Fruit fly (Drosophila melanogaster): ENCODE data around the gene betaTub97EF.

betaTub97EF gene

DNA sequence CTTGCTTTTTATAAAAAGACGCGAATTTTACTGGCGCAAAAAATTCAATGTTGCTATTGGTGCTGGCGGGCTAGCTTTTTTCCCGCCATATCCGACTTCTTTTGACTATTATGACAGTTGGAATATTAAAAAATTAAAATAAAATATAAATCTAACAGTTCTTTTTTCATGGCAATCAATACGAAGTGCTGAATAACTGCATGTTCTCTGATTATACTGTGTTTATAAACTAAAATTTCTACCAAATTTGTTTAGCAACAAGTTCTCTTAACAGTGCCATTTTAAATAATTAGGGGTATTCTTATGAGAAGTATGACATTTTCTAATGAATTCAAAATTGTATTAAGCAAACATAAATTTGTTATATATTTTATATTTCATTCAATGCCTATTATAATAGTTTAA is 68.8 kb downstream of the betaTub97EF start, which contains the start of gene Boh1 (continued):
- TF ChIP-seq CG6854 (GFP tag; optimal IDR thresholded peaks at IDR 0.05), result no peak
- TF ChIP-seq Sox102F (GFP tag; optimal IDR thresholded peaks at IDR 0.05), result peak; percentile 1
- TF ChIP-seq Ets21C (GFP tag; optimal IDR thresholded peaks at IDR 0.05), result no peak
- TF ChIP-seq Hr38 (GFP tag; optimal IDR thresholded peaks at IDR 0.05), result no peak
- TF ChIP-seq fkh (GFP tag; optimal IDR thresholded peaks at IDR 0.05), result peak; percentile 38
- TF ChIP-seq topi (GFP tag; optimal IDR thresholded peaks at IDR 0.05), result peak; percentile 32
- TF ChIP-seq fd59A (GFP tag; optimal IDR thresholded peaks at IDR 0.05), result no peak

Data from whole organism, prepupa.